Worm (Caenorhabditis elegans): ENCODE results near the gene dmsr-10.

- no peak for TF ChIP-seq tbx-2 (tag; optimal IDR thresholded peaks at IDR 0.05)
- no peak for TF ChIP-seq nhr-12 (tag; optimal IDR thresholded peaks at IDR 0.05)
- no peak for TF ChIP-seq nhr-28 (tag; optimal IDR thresholded peaks at IDR 0.05)
- no peak for TF ChIP-seq ama-1 (optimal IDR thresholded peaks at IDR 0.05)
- TF ChIP-seq elt-3 (tag; optimal IDR thresholded peaks at IDR 0.05): no peak
- no peak for TF ChIP-seq aly-2 (tag; optimal IDR thresholded peaks at IDR 0.05)
- TF ChIP-seq ceh-8 (GFP tag; optimal IDR thresholded peaks at IDR 0.05): no peak
- TF ChIP-seq nhr-76 (tag; optimal IDR thresholded peaks at IDR 0.05): no peak
- TF ChIP-seq pag-3 (tag; optimal IDR thresholded peaks at IDR 0.05; ENCODE audit: borderline replicate concordance, insufficient read depth): no peak
- TF ChIP-seq ceh-82 (tag; optimal IDR thresholded peaks at IDR 0.05): no peak
- no peak for TF ChIP-seq nhr-237 (tag; optimal IDR thresholded peaks at IDR 0.05)
- TF ChIP-seq mef-2 (tag; optimal IDR thresholded peaks at IDR 0.05): no peak
Observed at ce11 chrV:6775708-6776107, 26.0 kb downstream of the dmsr-10 start, which contains the start of gene srh-28.
